Fruit fly (Drosophila melanogaster): ENCODE data around the gene Tsf1.

Gene Tsf1

dm6 chrX:18366851-18367649, 19.8 kb upstream of the Tsf1 start:
- TF ChIP-seq Dll (optimal IDR thresholded peaks at IDR 0.05), result no peak

dm6 chrX:18367806-18368643, 18.9 kb upstream of the Tsf1 start:
- TF ChIP-seq CG8478 (optimal IDR thresholded peaks at IDR 0.05), result peak; percentile 40
- TF ChIP-seq psq (optimal IDR thresholded peaks at IDR 0.05), result no peak

dm6 chrX:18368644-18368998, 18.3 kb upstream of the Tsf1 start:
- TF ChIP-seq psq (optimal IDR thresholded peaks at IDR 0.05) (no peak), CG8478 (optimal IDR thresholded peaks at IDR 0.05) (no peak), Dll (optimal IDR thresholded peaks at IDR 0.05) (no peak), pan (optimal IDR thresholded peaks at IDR 0.05) (no peak), usp (GFP tag; optimal IDR thresholded peaks at IDR 0.05) (no peak), EcR (GFP tag; optimal IDR thresholded peaks at IDR 0.05) (no peak)

- TF ChIP-seq CG8478 (optimal IDR thresholded peaks at IDR 0.05) (no peak), Dll (optimal IDR thresholded peaks at IDR 0.05) (no peak), pan (optimal IDR thresholded peaks at IDR 0.05) (no peak), EcR (GFP tag; optimal IDR thresholded peaks at IDR 0.05) (no peak), psq (optimal IDR thresholded peaks at IDR 0.05) (no peak)
These were observed 17.1 kb upstream of the Tsf1 start for dm6 chrX:18369767-18370166.

- TF ChIP-seq EcR (GFP tag; optimal IDR thresholded peaks at IDR 0.05) (no peak), CG8478 (optimal IDR thresholded peaks at IDR 0.05) (peak; percentile 76), Dll (optimal IDR thresholded peaks at IDR 0.05) (peak; percentile 95)
These were observed 15.8 kb upstream of the Tsf1 start for dm6 chrX:18370775-18371735.

dm6 chrX:18374421-18374935, 12.4 kb upstream of the Tsf1 start:
- TF ChIP-seq pan (optimal IDR thresholded peaks at IDR 0.05) (no peak), psq (optimal IDR thresholded peaks at IDR 0.05) (no peak), EcR (GFP tag; optimal IDR thresholded peaks at IDR 0.05) (no peak), usp (GFP tag; optimal IDR thresholded peaks at IDR 0.05) (no peak)

- TF ChIP-seq CG8478 (optimal IDR thresholded peaks at IDR 0.05) (no peak), EcR (GFP tag; optimal IDR thresholded peaks at IDR 0.05) (no peak), usp (GFP tag; optimal IDR thresholded peaks at IDR 0.05) (no peak), Dll (optimal IDR thresholded peaks at IDR 0.05) (no peak), pan (optimal IDR thresholded peaks at IDR 0.05) (no peak), psq (optimal IDR thresholded peaks at IDR 0.05) (no peak)
These were observed 7.1 kb upstream of the Tsf1 start, which contains the start of the genes por and CG6179 for dm6 chrX:18379791-18380190. Gene por (minus strand): TSS chrX:18379854. Gene CG6179 (plus strand): TSS chrX:18380082.

dm6 chrX:18385056-18385455, 1.8 kb upstream of the Tsf1 start, which contains the start of gene betaCOP:
Gene betaCOP (minus strand): TSS chrX:18385242.
- TF ChIP-seq CG8478 (optimal IDR thresholded peaks at IDR 0.05) (no peak), pan (optimal IDR thresholded peaks at IDR 0.05) (no peak), Dll (optimal IDR thresholded peaks at IDR 0.05) (no peak), EcR (GFP tag; optimal IDR thresholded peaks at IDR 0.05) (no peak), psq (optimal IDR thresholded peaks at IDR 0.05) (no peak), usp (GFP tag; optimal IDR thresholded peaks at IDR 0.05) (no peak)

dm6 chrX:18385801-18386200, 1.1 kb upstream of the Tsf1 start:
- TF ChIP-seq Dll (optimal IDR thresholded peaks at IDR 0.05) (no peak), usp (GFP tag; optimal IDR thresholded peaks at IDR 0.05) (no peak), pan (optimal IDR thresholded peaks at IDR 0.05) (no peak), EcR (GFP tag; optimal IDR thresholded peaks at IDR 0.05) (no peak), psq (optimal IDR thresholded peaks at IDR 0.05) (no peak), CG8478 (optimal IDR thresholded peaks at IDR 0.05) (no peak)

dm6 chrX:18395157-18395556, 8.3 kb downstream of the Tsf1 start:
- TF ChIP-seq pan (optimal IDR thresholded peaks at IDR 0.05) (no peak), Dll (optimal IDR thresholded peaks at IDR 0.05) (no peak), EcR (GFP tag; optimal IDR thresholded peaks at IDR 0.05) (no peak), CG8478 (optimal IDR thresholded peaks at IDR 0.05) (no peak), psq (optimal IDR thresholded peaks at IDR 0.05) (no peak), usp (GFP tag; optimal IDR thresholded peaks at IDR 0.05) (no peak)

dm6 chrX:18399965-18400364, 13.1 kb downstream of the Tsf1 start, which contains the start of gene CG34328:
Gene CG34328 (minus strand): TSS chrX:18400065.
- TF ChIP-seq pan (optimal IDR thresholded peaks at IDR 0.05) (no peak), psq (optimal IDR thresholded peaks at IDR 0.05) (no peak), usp (GFP tag; optimal IDR thresholded peaks at IDR 0.05) (no peak), EcR (GFP tag; optimal IDR thresholded peaks at IDR 0.05) (no peak), CG8478 (optimal IDR thresholded peaks at IDR 0.05) (no peak), Dll (optimal IDR thresholded peaks at IDR 0.05) (no peak)

All from whole organism.